Worm (Caenorhabditis elegans) whole organism, young adult: ENCODE measurements around the gene tag-340.

ENCODE experiments used
- B0019.2 ChIP-seq: fragments of 200-800 bp; sonication (Bioruptor generic); conservative IDR thresholded peaks from 2 replicates; pipeline ENCODE4 v1.3.6; 2022; ENCODE audit warnings: missing genetic modification reagents, missing genetic modification characterization, missing compliant biosample characterization
- B0035.1 ChIP-seq: sonication (generic microtip); optimal IDR thresholded peaks from 2 replicates; lab custom pipeline; 2016; ENCODE audit warnings: missing genetic modification characterization, mild to moderate bottlenecking, missing compliant biosample characterization, missing genotype, missing genetic modification reagents
- B0261.1 ChIP-seq: sonication (generic microtip); optimal IDR thresholded peaks from 2 replicates; lab custom pipeline; 2016; ENCODE audit warnings: mild to moderate bottlenecking, missing genetic modification characterization, moderate library complexity, missing compliant biosample characterization
- C17E4.6 ChIP-seq: fragments of 200-800 bp; sonication (Bioruptor generic); IDR thresholded peaks from 2 replicates; pipeline ENCODE4 v1.3.6; 2022; ENCODE audit warnings: missing genetic modification reagents, missing genetic modification characterization, missing compliant biosample characterization
- F10E7.11 ChIP-seq: sonication (generic microtip); optimal IDR thresholded peaks from 2 replicates; lab custom pipeline; 2017; ENCODE audit warnings: mild to moderate bottlenecking, missing genetic modification characterization, moderate library complexity, missing compliant biosample characterization
- F22D6.2 ChIP-seq: sonication (generic microtip); optimal IDR thresholded peaks from 2 replicates; lab custom pipeline; 2016; ENCODE audit warnings: mild to moderate bottlenecking, missing genetic modification characterization, missing compliant biosample characterization
- F33H1.4 ChIP-seq: fragments of 200-800 bp; sonication (Bioruptor generic); IDR thresholded peaks from 2 replicates; pipeline ENCODE4 v1.3.6; 2022; ENCODE audit warnings: missing genetic modification reagents, missing genetic modification characterization, missing compliant biosample characterization
- F49E8.2 ChIP-seq: sonication (generic microtip); optimal IDR thresholded peaks from 3 replicates; lab custom pipeline; 2017; ENCODE audit warnings: missing genetic modification characterization, mild to moderate bottlenecking, missing compliant biosample characterization, antibody characterized with exemption, moderate library complexity; ENCODE audit not compliant: insufficient read depth
- K11D2.4 ChIP-seq: fragments of 200-800 bp; sonication (Bioruptor generic); IDR thresholded peaks from 2 replicates; pipeline ENCODE4 v1.3.6; 2022; ENCODE audit warnings: missing genetic modification reagents, missing genetic modification characterization, missing compliant biosample characterization
- T26A5.8 ChIP-seq: sonication (generic microtip); optimal IDR thresholded peaks from 2 replicates; lab custom pipeline; 2016; ENCODE audit warnings: missing genetic modification characterization, missing compliant biosample characterization
- ZK185.1 ChIP-seq: sonication (generic microtip); optimal IDR thresholded peaks from 2 replicates; lab custom pipeline; 2016; ENCODE audit warnings: mild to moderate bottlenecking, missing genetic modification characterization, missing compliant biosample characterization; ENCODE audit not compliant: poor library complexity, severe bottlenecking
- atf-7 ChIP-seq: sonication (generic microtip); optimal IDR thresholded peaks from 2 replicates; lab custom pipeline; 2017; ENCODE audit warnings: mild to moderate bottlenecking, missing genetic modification characterization, missing compliant biosample characterization
- attf-3 ChIP-seq: fragments of 200-800 bp; sonication (Bioruptor generic); conservative IDR thresholded peaks from 2 replicates; pipeline ENCODE4 v1.3.6; 2022; ENCODE audit warnings: missing genetic modification reagents, missing genetic modification characterization, missing compliant biosample characterization
- bed-2 ChIP-seq: fragments of 200-800 bp; sonication (Bioruptor generic); IDR thresholded peaks from 2 replicates; pipeline ENCODE4 v1.3.6; 2022; ENCODE audit warnings: missing genetic modification reagents, missing genetic modification characterization, missing compliant biosample characterization
- cebp-2 ChIP-seq: fragments of 200-800 bp; sonication (Bioruptor generic); IDR thresholded peaks from 2 replicates; pipeline ENCODE4 v1.3.6; 2022; ENCODE audit warnings: missing genetic modification characterization, missing compliant biosample characterization
- ceh-91 ChIP-seq: fragments of 200-800 bp; sonication (Bioruptor generic); IDR thresholded peaks from 2 replicates; pipeline ENCODE4 v1.3.6; 2022; ENCODE audit warnings: missing genetic modification reagents, missing genetic modification characterization, missing compliant biosample characterization
- dox-1 ChIP-seq: fragments of 200-800 bp; sonication (Bioruptor generic); IDR thresholded peaks from 2 replicates; pipeline ENCODE4 v1.3.6; 2022; ENCODE audit warnings: missing genetic modification reagents, missing genetic modification characterization, missing compliant biosample characterization
- dpff-1 ChIP-seq: sonication (generic microtip); optimal IDR thresholded peaks from 2 replicates; lab custom pipeline; 2017; ENCODE audit warnings: mild to moderate bottlenecking, missing genetic modification characterization, missing compliant biosample characterization
- efl-1 ChIP-seq: fragments of 150-350 bp; optimal IDR thresholded peaks from 2 replicates; lab custom pipeline; 2014; ENCODE audit warnings: missing biosample characterization, missing genetic modification reagents, missing genetic modification characterization
- lin-26 ChIP-seq: fragments of 200-800 bp; sonication (Bioruptor generic); IDR thresholded peaks from 2 replicates; pipeline ENCODE4 v1.3.6; 2022; ENCODE audit warnings: missing genetic modification reagents, missing genetic modification characterization, missing compliant biosample characterization
- lsl-1 ChIP-seq: fragments of 200-800 bp; sonication (Bioruptor generic); optimal IDR thresholded peaks from 2 replicates; lab custom pipeline; 2018; ENCODE audit warnings: mild to moderate bottlenecking, missing genetic modification characterization, moderate library complexity, missing compliant biosample characterization
- madf-10 ChIP-seq: sonication (generic microtip); optimal IDR thresholded peaks from 2 replicates; lab custom pipeline; 2016; ENCODE audit warnings: mild to moderate bottlenecking, missing genetic modification characterization, missing compliant biosample characterization
- mel-28 ChIP-seq: sonication (generic microtip); optimal IDR thresholded peaks from 2 replicates; lab custom pipeline; 2016; ENCODE audit warnings: borderline replicate concordance, mild to moderate bottlenecking, missing genetic modification characterization, missing compliant biosample characterization
- mxl-1 ChIP-seq: sonication (generic microtip); optimal IDR thresholded peaks from 2 replicates; lab custom pipeline; 2016; ENCODE audit warnings: missing genetic modification characterization, missing compliant biosample characterization
- nfyb-1 ChIP-seq: fragments of 200-800 bp; sonication (Bioruptor generic); IDR thresholded peaks from 2 replicates; pipeline ENCODE4 v1.3.6; 2022; ENCODE audit warnings: missing genetic modification reagents, missing genetic modification characterization, missing compliant biosample characterization
- nhr-80 ChIP-seq: sonication (generic microtip); optimal IDR thresholded peaks from 2 replicates; lab custom pipeline; 2016; ENCODE audit warnings: missing genetic modification characterization, missing compliant biosample characterization
- sdz-38 ChIP-seq: sonication (generic microtip); optimal IDR thresholded peaks from 2 replicates; lab custom pipeline; 2016; ENCODE audit warnings: missing genotype, missing genetic modification characterization, missing compliant biosample characterization
- somi-1 ChIP-seq: fragments of 200-800 bp; sonication (Bioruptor generic); optimal IDR thresholded peaks from 2 replicates; lab custom pipeline; 2018; ENCODE audit warnings: mild to moderate bottlenecking, missing genetic modification characterization, missing compliant biosample characterization
- sptf-2 ChIP-seq: fragments of 200-800 bp; sonication (Bioruptor generic); optimal IDR thresholded peaks from 2 replicates; lab custom pipeline; 2018; ENCODE audit warnings: mild to moderate bottlenecking, missing genetic modification characterization, missing compliant biosample characterization
- zfh-2 ChIP-seq: fragments of 200-800 bp; sonication (Bioruptor generic); conservative IDR thresholded peaks from 2 replicates; pipeline ENCODE4 v1.3.6; 2022; ENCODE audit warnings: missing genetic modification reagents, missing genetic modification characterization, missing compliant biosample characterization
- zim-3 ChIP-seq: sonication (generic microtip); optimal IDR thresholded peaks from 2 replicates; lab custom pipeline; 2017; ENCODE audit warnings: mild to moderate bottlenecking, missing genetic modification characterization, moderate library complexity, missing compliant biosample characterization
- ztf-18 ChIP-seq: sonication (generic microtip); optimal IDR thresholded peaks from 2 replicates; lab custom pipeline; 2016; ENCODE audit warnings: missing genotype, mild to moderate bottlenecking, missing genetic modification characterization, missing compliant biosample characterization
- ztf-22 ChIP-seq: fragments of 200-800 bp; sonication (Bioruptor generic); optimal IDR thresholded peaks from 2 replicates; lab custom pipeline; 2018; ENCODE audit warnings: mild to moderate bottlenecking, missing genetic modification characterization, moderate library complexity, missing compliant biosample characterization

The tag-340 gene

ce11 chrIII:4930154-4930679 lies 29.9 kb downstream of the tag-340 start, which contains the start of gene set-2 (continued):
- peak; percentile 72 for TF ChIP-seq B0019.2 (GFP tag; lab: Robert Waterston, UW)
- TF ChIP-seq lin-26 (GFP tag; lab: Robert Waterston, UW): 0 out of 2 replicates have a peak, but pooled peaks have one; percentile 39
- TF ChIP-seq dpff-1 (tag; lab: Kevin White, UChicago): no peak
- no peak for TF ChIP-seq zim-3 (tag; lab: Kevin White, UChicago)
- TF ChIP-seq cebp-2 (GFP tag; lab: Robert Waterston, UW): no peak
- peak; percentile 43 for TF ChIP-seq F22D6.2 (tag; lab: Kevin White, UChicago)
- TF ChIP-seq nhr-80 (tag; lab: Kevin White, UChicago): peak; percentile 30
- no peak for TF ChIP-seq atf-7 (tag; lab: Kevin White, UChicago)
- TF ChIP-seq mel-28 (tag; lab: Kevin White, UChicago): no peak
- TF ChIP-seq T26A5.8: no peak
- TF ChIP-seq sptf-2: peak; percentile 84
- no peak for TF ChIP-seq B0261.1 (tag; lab: Kevin White, UChicago)
- peak; percentile 55 for TF ChIP-seq madf-10 (tag; lab: Kevin White, UChicago)
- peak; percentile 76 for TF ChIP-seq nfyb-1 (GFP tag; lab: Robert Waterston, UW)
- TF ChIP-seq ztf-18 (tag; lab: Kevin White, UChicago): peak; percentile 74
- peak; percentile 92 for TF ChIP-seq bed-2 (GFP tag; lab: Robert Waterston, UW)

ce11 chrIII:4932203-4932699 lies 31.9 kb downstream of the tag-340 start, which contains the start of the genes C26E6.12 and eri-9:
Gene C26E6.12, minus strand, starts transcription at chrIII:4932253.
Gene eri-9, plus strand, starts transcription at chrIII:4932450.
- TF ChIP-seq K11D2.4 (GFP tag; lab: Robert Waterston, UW) (no peak), lsl-1 (peak; percentile 66), F33H1.4 (GFP tag; lab: Robert Waterston, UW) (peak; percentile 56; the same call in 1 of the 2 replicates)

- TF ChIP-seq ztf-22 (GFP tag; lab: Kevin White, UChicago) (no peak), sdz-38 (tag; lab: Kevin White, UChicago) (no peak), mxl-1 (tag; lab: Kevin White, UChicago) (no peak), efl-1 (GFP tag; lab: Kevin White, UChicago) (peak; percentile 4), ZK185.1 (tag; lab: Kevin White, UChicago) (no peak), F10E7.11 (tag; lab: Kevin White, UChicago) (no peak), dox-1 (GFP tag; lab: Robert Waterston, UW) (no peak), K11D2.4 (GFP tag; lab: Robert Waterston, UW) (no peak), ceh-91 (no peak), zfh-2 (GFP tag; lab: Robert Waterston, UW) (no peak), C17E4.6 (GFP tag; lab: Robert Waterston, UW) (no peak), F49E8.2 (tag; lab: Kevin White, UChicago) (no peak), nfyb-1 (GFP tag; lab: Robert Waterston, UW) (no peak), somi-1 (GFP tag; lab: Kevin White, UChicago) (no peak), B0035.1 (tag; lab: Kevin White, UChicago) (no peak), attf-3 (peak; percentile 92)
These were observed 34.8 kb downstream of the tag-340 start, which contains the start of gene mrps-18C for ce11 chrIII:4934896-4935628. Gene mrps-18C, plus strand, starts transcription at chrIII:4935578.
